Worm (Caenorhabditis elegans) whole organism, late embryonic: Measurements from ENCODE around the gene F48F5.6.

Experiments
- F13H6.1 ChIP-seq: sonication (generic microtip); optimal IDR thresholded peaks from 2 replicates; lab custom pipeline; 2016; ENCODE audit warnings: missing genetic modification characterization, missing compliant biosample characterization
- elt-2 ChIP-seq: sonication (generic microtip); optimal IDR thresholded peaks from 2 replicates; lab custom pipeline; 2016; ENCODE audit warnings: missing genetic modification reagents, missing genetic modification characterization, missing compliant biosample characterization
- eyg-1 ChIP-seq: sonication (generic microtip); optimal IDR thresholded peaks from 2 replicates; lab custom pipeline; 2016; ENCODE audit warnings: missing genotype, missing genetic modification characterization, missing compliant biosample characterization
- pha-4 ChIP-seq: fragments of 150-350 bp; optimal IDR thresholded peaks from 2 replicates; lab custom pipeline; 2018; ENCODE audit warnings: missing biosample characterization, missing genetic modification reagents, missing genetic modification characterization
- sox-2 ChIP-seq: fragments of 200-800 bp; sonication (Bioruptor generic); IDR thresholded peaks from 2 replicates; pipeline ENCODE4 v1.3.6; 2022; ENCODE audit warnings: missing genetic modification reagents, missing genetic modification characterization, missing compliant biosample characterization

DNA sequence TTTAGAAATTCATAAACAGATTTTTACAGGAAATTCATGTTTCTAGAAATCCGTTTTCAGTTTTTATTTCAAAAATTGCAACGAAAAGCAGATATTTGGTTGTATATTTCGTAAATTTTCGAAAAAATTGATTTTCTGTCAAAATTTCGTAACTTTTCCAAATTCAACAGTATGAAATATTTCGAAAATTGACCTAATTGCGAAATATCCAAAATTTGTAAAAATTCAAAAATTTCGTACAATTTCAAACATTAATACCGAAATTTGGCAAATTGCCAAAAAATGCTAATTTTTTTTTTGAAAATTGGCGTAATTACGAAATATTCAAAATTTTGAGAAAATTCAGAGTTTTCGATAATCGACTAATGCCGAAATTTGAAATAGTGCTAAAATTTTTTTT is 39.0 kb downstream of the F48F5.6 start:
- TF ChIP-seq pha-4 (tag; lab: Kevin White, UChicago) (no peak), sox-2 (GFP tag; lab: Robert Waterston, UW) (no peak), F13H6.1 (tag; lab: Kevin White, UChicago) (no peak), elt-2 (no peak), eyg-1 (tag; lab: Kevin White, UChicago) (no peak)
